Worm (Caenorhabditis elegans) whole organism, young adult: ENCODE measurements around the gene fbxa-113.

Source experiments
- Y53G8AR.9 ChIP-seq: fragments of 200-800 bp; sonication (Bioruptor generic); conservative IDR thresholded peaks from 2 replicates; pipeline ENCODE4 v1.3.6; 2022; ENCODE audit warnings: missing genetic modification reagents, missing genetic modification characterization, missing compliant biosample characterization
- Y56A3A.18 ChIP-seq: fragments of 200-800 bp; sonication (Bioruptor generic); IDR thresholded peaks from 2 replicates; pipeline ENCODE4 v1.3.6; 2022; ENCODE audit warnings: missing genetic modification reagents, missing genetic modification characterization, missing compliant biosample characterization
- Y67H2A.10 ChIP-seq: fragments of 200-800 bp; sonication (Bioruptor generic); conservative IDR thresholded peaks from 2 replicates; pipeline ENCODE4 v1.3.6; 2022; ENCODE audit warnings: missing genetic modification reagents, missing genetic modification characterization, missing compliant biosample characterization
- Y79H2A.3 ChIP-seq: fragments of 200-800 bp; sonication (Bioruptor generic); conservative IDR thresholded peaks from 2 replicates; pipeline ENCODE4 v1.3.6; 2022; ENCODE audit warnings: missing genetic modification reagents, missing genetic modification characterization, missing compliant biosample characterization
- ama-1 ChIP-seq, 3 experiments: fragments of 150-350 bp in 1 of 3; sonication (generic microtip) in 2 of 3; optimal IDR thresholded peaks; 2 replicates each; lab custom pipeline; 2014 to 2018; ENCODE audit warnings: missing biosample characterization in 2 of 3, missing genetic modification characterization in 2 of 3, missing genetic modification reagents in 2 of 3
- atf-7 ChIP-seq: sonication (generic microtip); optimal IDR thresholded peaks from 2 replicates; lab custom pipeline; 2017; ENCODE audit warnings: mild to moderate bottlenecking, missing genetic modification characterization, missing compliant biosample characterization
- ceh-40 ChIP-seq: fragments of 200-800 bp; sonication (Bioruptor generic); IDR thresholded peaks from 2 replicates; pipeline ENCODE4 v1.3.6; 2022; ENCODE audit warnings: missing genetic modification characterization, missing compliant biosample characterization
- ceh-79 ChIP-seq: sonication (generic microtip); optimal IDR thresholded peaks from 2 replicates; lab custom pipeline; 2017; ENCODE audit warnings: mild to moderate bottlenecking, missing genetic modification characterization, missing compliant biosample characterization
- dpl-1 ChIP-seq: fragments of 150-350 bp; optimal IDR thresholded peaks from 2 replicates; lab custom pipeline; 2014; ENCODE audit warnings: missing biosample characterization, missing genetic modification reagents, missing genetic modification characterization
- lin-35 ChIP-seq, 3 experiments: fragments of 150-350 bp in 2 of 3; sonication (generic microtip) in 1 of 3; optimal IDR thresholded peaks; 2 replicates each; lab custom pipeline; 2014 to 2018; ENCODE audit warnings: missing biosample characterization in 3 of 3, missing genetic modification characterization in 3 of 3, missing genetic modification reagents in 3 of 3
- lsy-27 ChIP-seq: sonication (generic microtip); optimal IDR thresholded peaks from 2 replicates; lab custom pipeline; 2017; ENCODE audit warnings: missing genetic modification characterization, mild to moderate bottlenecking, missing compliant biosample characterization, antibody characterized with exemption, missing genotype, borderline replicate concordance; ENCODE audit not compliant: insufficient read depth
- mel-28 ChIP-seq: sonication (generic microtip); optimal IDR thresholded peaks from 2 replicates; lab custom pipeline; 2016; ENCODE audit warnings: borderline replicate concordance, mild to moderate bottlenecking, missing genetic modification characterization, missing compliant biosample characterization
- ztf-6 ChIP-seq: fragments of 200-800 bp; sonication (Bioruptor generic); IDR thresholded peaks from 2 replicates; pipeline ENCODE4 v1.3.6; 2022; ENCODE audit warnings: missing genetic modification reagents, missing genetic modification characterization, missing compliant biosample characterization

DNA sequence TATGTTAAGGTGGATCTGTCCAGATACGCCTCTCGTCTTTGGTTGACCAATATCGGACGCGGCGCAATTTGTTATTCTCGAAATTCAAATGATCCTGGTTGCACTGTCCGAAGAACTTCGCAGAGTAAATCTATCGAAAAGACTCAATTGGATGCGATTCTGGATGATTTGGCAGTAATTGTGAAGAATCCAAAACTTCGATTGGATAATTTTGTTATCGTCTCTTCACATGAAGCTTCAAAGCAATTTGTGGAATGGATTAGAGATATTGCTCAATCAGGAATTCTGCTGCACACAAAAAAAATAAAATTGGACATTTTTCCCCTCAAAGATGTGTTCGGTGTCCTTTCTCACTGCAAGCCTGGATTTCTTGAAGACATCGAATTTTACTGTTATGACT is 3.5 kb upstream of the fbxa-113 start:
- TF ChIP-seq ztf-6 (GFP tag; lab: Robert Waterston, UW) (no peak), Y56A3A.18 (no peak), mel-28 (tag; lab: Kevin White, UChicago) (no peak), atf-7 (tag; lab: Kevin White, UChicago) (no peak), Y67H2A.10 (GFP tag; lab: Robert Waterston, UW) (no peak), lin-35 (GFP tag; optimal IDR thresholded peaks at IDR 0.05; lab: Kevin White, UChicago) (no peak), ama-1 (optimal IDR thresholded peaks at IDR 0.05; lab: Kevin White, UChicago) (no peak), ama-1 (GFP tag; optimal IDR thresholded peaks at IDR 0.05; lab: Kevin White, UChicago) (no peak), dpl-1 (no peak), ceh-79 (tag; lab: Kevin White, UChicago) (no peak), lsy-27 (no peak), Y79H2A.3 (GFP tag; lab: Robert Waterston, UW) (no peak), ceh-40 (GFP tag; lab: Robert Waterston, UW) (no peak), Y53G8AR.9 (GFP tag; lab: Robert Waterston, UW) (no peak)
